Worm (Caenorhabditis elegans): ENCODE data around the gene clec-59.

Gene clec-59

DNA sequence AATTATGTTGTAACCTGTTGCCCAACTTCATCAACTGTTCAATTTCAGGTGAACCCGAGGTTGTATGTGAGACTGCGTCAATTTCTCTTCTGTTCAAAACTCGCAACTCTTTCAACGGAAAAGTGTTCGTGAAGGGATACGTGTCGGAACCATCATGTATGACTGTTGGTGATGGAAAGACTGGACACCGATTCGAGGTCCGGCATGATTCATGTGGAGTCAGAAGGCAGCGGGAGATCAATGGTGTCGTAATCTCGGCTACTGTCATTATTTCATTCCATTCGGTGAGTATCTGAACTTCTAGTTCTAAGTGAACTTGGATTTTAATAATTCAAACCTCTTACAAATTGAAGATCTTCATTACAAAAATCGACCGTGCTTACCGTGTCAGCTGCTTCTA lies 41.4 kb downstream of the clec-59 start:
- no peak for TF ChIP-seq unc-62 (GFP tag; optimal IDR thresholded peaks at IDR 0.05)

DNA sequence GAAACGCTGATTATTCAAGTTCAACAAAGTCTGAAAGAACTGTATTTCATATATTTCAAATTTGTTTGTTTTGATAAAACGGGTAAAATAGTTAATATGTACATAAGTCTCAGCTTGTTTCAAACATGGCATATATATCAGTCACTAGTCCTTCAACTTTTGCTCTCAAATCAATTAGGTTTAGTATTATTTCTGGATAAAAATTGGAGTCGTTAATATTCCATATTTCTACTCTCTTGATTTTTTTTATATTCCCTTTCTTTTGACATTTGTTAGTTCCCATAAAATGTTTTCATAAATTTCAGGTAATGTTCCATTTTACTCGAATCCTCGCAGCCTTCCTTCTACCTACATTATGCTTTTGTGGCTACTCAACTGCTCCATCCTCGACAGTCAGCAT lies 43.4 kb downstream of the clec-59 start, which contains the start of gene cut-4:
cut-4 (plus strand) TSS at position 301 of the 400 bp plus-strand sequence.
- TF ChIP-seq unc-62 (GFP tag; optimal IDR thresholded peaks at IDR 0.05), result no peak

Measured in whole organism, dauer.